Worm (Caenorhabditis elegans) whole organism, late embryonic: ENCODE data around the gene str-246.

Experiments
- C08G9.2 ChIP-seq: sonication (generic microtip); optimal IDR thresholded peaks from 2 replicates; lab custom pipeline; 2016; ENCODE audit warnings: mild to moderate bottlenecking, missing genetic modification characterization, moderate library complexity, missing compliant biosample characterization
- F13H6.1 ChIP-seq: sonication (generic microtip); optimal IDR thresholded peaks from 2 replicates; lab custom pipeline; 2016; ENCODE audit warnings: missing genetic modification characterization, missing compliant biosample characterization
- K09A11.1 ChIP-seq: sonication (generic microtip); optimal IDR thresholded peaks from 2 replicates; lab custom pipeline; 2017; ENCODE audit warnings: antibody characterized with exemption, mild to moderate bottlenecking, missing genetic modification characterization, missing compliant biosample characterization; ENCODE audit not compliant: insufficient read depth
- T23F11.4 ChIP-seq: fragments of 200-800 bp; sonication (Bioruptor generic); optimal IDR thresholded peaks from 2 replicates; lab custom pipeline; 2018; ENCODE audit warnings: mild to moderate bottlenecking, missing genetic modification characterization, missing compliant biosample characterization
- ama-1 ChIP-seq: fragments of 150-350 bp; optimal IDR thresholded peaks from 2 replicates; lab custom pipeline; 2014
- ceh-2 ChIP-seq: sonication (generic microtip); optimal IDR thresholded peaks from 2 replicates; lab custom pipeline; 2016; ENCODE audit warnings: missing genotype, missing genetic modification characterization, missing compliant biosample characterization
- ceh-22 ChIP-seq: sonication (generic microtip); optimal IDR thresholded peaks from 2 replicates; lab custom pipeline; 2017; ENCODE audit warnings: missing biosample characterization, missing genetic modification characterization
- ceh-45 ChIP-seq: fragments of 200-800 bp; sonication (Bioruptor generic); IDR thresholded peaks from 2 replicates; pipeline ENCODE4 v1.3.6; 2022; ENCODE audit warnings: missing genetic modification reagents, missing genetic modification characterization, missing compliant biosample characterization
- ceh-6 ChIP-seq: fragments of 200-800 bp; sonication (Bioruptor generic); optimal IDR thresholded peaks from 2 replicates; lab custom pipeline; 2018; ENCODE audit warnings: mild to moderate bottlenecking, missing genetic modification characterization, missing compliant biosample characterization
- elt-2 ChIP-seq: sonication (generic microtip); optimal IDR thresholded peaks from 2 replicates; lab custom pipeline; 2016; ENCODE audit warnings: missing genetic modification reagents, missing genetic modification characterization, missing compliant biosample characterization
- elt-4 ChIP-seq: sonication (generic microtip); optimal IDR thresholded peaks from 2 replicates; lab custom pipeline; 2016; ENCODE audit warnings: missing genetic modification characterization, missing compliant biosample characterization
- ets-4 ChIP-seq: sonication (generic microtip); optimal IDR thresholded peaks from 2 replicates; lab custom pipeline; 2016; ENCODE audit warnings: missing genetic modification characterization, missing compliant biosample characterization
- eyg-1 ChIP-seq: sonication (generic microtip); optimal IDR thresholded peaks from 2 replicates; lab custom pipeline; 2016; ENCODE audit warnings: missing genotype, missing genetic modification characterization, missing compliant biosample characterization
- fkh-10 ChIP-seq: fragments of 150-350 bp; optimal IDR thresholded peaks from 2 replicates; lab custom pipeline; 2014; ENCODE audit warnings: missing biosample characterization, missing genetic modification reagents, missing genetic modification characterization
- fkh-6 ChIP-seq: sonication (generic microtip); optimal IDR thresholded peaks from 2 replicates; lab custom pipeline; 2016; ENCODE audit warnings: missing genetic modification characterization, missing compliant biosample characterization
- gmeb-2 ChIP-seq: sonication (generic microtip); optimal IDR thresholded peaks from 2 replicates; lab custom pipeline; 2016; ENCODE audit warnings: missing genetic modification characterization, inconsistent platforms, missing compliant biosample characterization
- hlh-13 ChIP-seq: fragments of 200-800 bp; sonication (Bioruptor generic); optimal IDR thresholded peaks from 2 replicates; lab custom pipeline; 2018; ENCODE audit warnings: mild to moderate bottlenecking, missing genetic modification characterization, missing compliant biosample characterization
- hlh-15 ChIP-seq: sonication (generic microtip); optimal IDR thresholded peaks from 2 replicates; lab custom pipeline; 2016; ENCODE audit warnings: missing genetic modification characterization, missing compliant biosample characterization
- hlh-6 ChIP-seq: sonication (generic microtip); optimal IDR thresholded peaks from 2 replicates; lab custom pipeline; 2016; ENCODE audit warnings: missing genotype, missing genetic modification characterization, missing compliant biosample characterization
- hlh-8 ChIP-seq: sonication (generic microtip); optimal IDR thresholded peaks from 2 replicates; lab custom pipeline; 2016; ENCODE audit warnings: missing genotype, missing genetic modification characterization, missing compliant biosample characterization
- lim-6 ChIP-seq: sonication (generic microtip); optimal IDR thresholded peaks from 2 replicates; lab custom pipeline; 2016; ENCODE audit warnings: missing genetic modification characterization, missing compliant biosample characterization
- lin-11 ChIP-seq: fragments of 200-800 bp; sonication (Bioruptor generic); optimal IDR thresholded peaks from 2 replicates; lab custom pipeline; 2018; ENCODE audit warnings: mild to moderate bottlenecking, missing genetic modification characterization, missing compliant biosample characterization
- madf-2 ChIP-seq: sonication (generic microtip); optimal IDR thresholded peaks from 2 replicates; lab custom pipeline; 2017; ENCODE audit warnings: missing genetic modification characterization, missing compliant biosample characterization
- mec-3 ChIP-seq: sonication (generic microtip); optimal IDR thresholded peaks from 2 replicates; lab custom pipeline; 2016; ENCODE audit warnings: borderline replicate concordance, missing genetic modification characterization, missing compliant biosample characterization
- nfya-1 ChIP-seq: sonication (generic microtip); optimal IDR thresholded peaks from 2 replicates; lab custom pipeline; 2017; ENCODE audit warnings: missing genetic modification characterization, mild to moderate bottlenecking, missing compliant biosample characterization, antibody characterized with exemption, moderate library complexity
- nhr-11 ChIP-seq: fragments of 150-350 bp; optimal IDR thresholded peaks from 2 replicates; lab custom pipeline; 2014; ENCODE audit warnings: missing biosample characterization, missing genetic modification characterization
- odd-2 ChIP-seq: sonication (generic microtip); optimal IDR thresholded peaks from 2 replicates; lab custom pipeline; 2017; ENCODE audit warnings: antibody characterized with exemption, mild to moderate bottlenecking, missing genetic modification characterization, missing compliant biosample characterization
- pag-3 ChIP-seq: sonication (generic microtip); optimal IDR thresholded peaks from 2 replicates; lab custom pipeline; 2016; ENCODE audit warnings: missing compliant biosample characterization, missing genetic modification characterization, borderline replicate concordance
- pat-9 ChIP-seq: fragments of 200-800 bp; sonication (Bioruptor generic); optimal IDR thresholded peaks from 2 replicates; lab custom pipeline; 2018; ENCODE audit warnings: mild to moderate bottlenecking, missing genetic modification characterization, moderate library complexity, missing compliant biosample characterization
- pha-2 ChIP-seq: sonication (generic microtip); optimal IDR thresholded peaks from 2 replicates; lab custom pipeline; 2017; ENCODE audit warnings: mild to moderate bottlenecking, missing genetic modification characterization, missing compliant biosample characterization
- pqm-1 ChIP-seq: sonication (generic microtip); optimal IDR thresholded peaks from 2 replicates; lab custom pipeline; 2016; ENCODE audit warnings: missing genetic modification characterization, missing compliant biosample characterization
- pros-1 ChIP-seq: fragments of 150-350 bp; optimal IDR thresholded peaks from 2 replicates; lab custom pipeline; 2014; ENCODE audit warnings: missing biosample characterization, missing genetic modification reagents, missing genetic modification characterization
- sdc-2 ChIP-seq: sonication (generic microtip); optimal IDR thresholded peaks from 2 replicates; lab custom pipeline; 2016; ENCODE audit warnings: missing genotype, missing genetic modification characterization, missing compliant biosample characterization
- sox-2 ChIP-seq: fragments of 200-800 bp; sonication (Bioruptor generic); IDR thresholded peaks from 2 replicates; pipeline ENCODE4 v1.3.6; 2022; ENCODE audit warnings: missing genetic modification reagents, missing genetic modification characterization, missing compliant biosample characterization
- sox-4 ChIP-seq: sonication (generic microtip); optimal IDR thresholded peaks from 2 replicates; lab custom pipeline; 2017; ENCODE audit warnings: mild to moderate bottlenecking, missing genetic modification characterization, inconsistent platforms, missing compliant biosample characterization
- syd-9 ChIP-seq: sonication (generic microtip); optimal IDR thresholded peaks from 2 replicates; lab custom pipeline; 2016; ENCODE audit warnings: mild to moderate bottlenecking, missing genetic modification characterization, moderate library complexity, missing compliant biosample characterization
- tbx-2 ChIP-seq: sonication (generic microtip); optimal IDR thresholded peaks from 2 replicates; lab custom pipeline; 2016; ENCODE audit warnings: missing genetic modification characterization, missing compliant biosample characterization
- ttx-3 ChIP-seq: sonication (generic microtip); optimal IDR thresholded peaks from 2 replicates; lab custom pipeline; 2016; ENCODE audit warnings: missing genetic modification reagents, missing genetic modification characterization, missing compliant biosample characterization
- unc-3 ChIP-seq, 2 experiments: fragments of 200-800 bp in 1 of 2; sonication (Bioruptor generic) in 1 of 2; sonication (generic microtip) in 1 of 2; conservative IDR thresholded peaks in 1 of 2; optimal IDR thresholded peaks in 1 of 2; 2 replicates each; pipeline versions ENCODE4 v1.3.6 to Lab custom; 2016 to 2022; ENCODE audit warnings: missing compliant biosample characterization in 2 of 2, missing genetic modification characterization in 2 of 2, missing genetic modification reagents in 1 of 2
- unc-42 ChIP-seq: sonication (generic microtip); optimal IDR thresholded peaks from 2 replicates; lab custom pipeline; 2016; ENCODE audit warnings: missing genotype, missing genetic modification characterization, missing compliant biosample characterization
- unc-55 ChIP-seq: sonication (generic microtip); optimal IDR thresholded peaks from 2 replicates; lab custom pipeline; 2017; ENCODE audit warnings: missing biosample characterization, missing genetic modification reagents, missing genetic modification characterization
- unc-86 ChIP-seq: sonication (generic microtip); optimal IDR thresholded peaks from 2 replicates; lab custom pipeline; 2016; ENCODE audit warnings: missing genetic modification characterization, missing compliant biosample characterization
- zip-5 ChIP-seq: sonication (generic microtip); optimal IDR thresholded peaks from 2 replicates; lab custom pipeline; 2016; ENCODE audit warnings: missing genetic modification characterization, missing compliant biosample characterization

Gene str-246

DNA sequence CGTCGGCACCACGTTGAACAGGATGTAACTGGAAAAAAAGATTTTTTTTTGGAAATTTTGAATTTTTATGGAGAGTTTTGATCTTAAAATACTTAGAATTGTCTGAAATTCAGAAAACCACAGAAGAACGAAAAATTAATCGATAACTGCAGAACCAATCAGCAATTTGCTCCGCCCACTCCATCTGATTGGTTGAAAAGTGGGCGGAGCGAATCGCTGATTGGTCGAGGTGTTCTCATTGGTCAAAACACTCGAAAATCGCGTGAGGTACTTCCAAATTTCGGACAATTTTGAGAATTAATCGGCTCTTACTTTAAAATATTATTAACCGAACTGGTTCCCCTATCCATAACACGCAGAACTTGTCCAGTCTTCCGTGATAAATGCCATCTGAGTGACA, 18.2 kb downstream of the str-246 start:
- TF ChIP-seq mec-3 (tag; lab: Kevin White, UChicago): no peak
- TF ChIP-seq nfya-1 (tag; lab: Kevin White, UChicago): peak; percentile 74

DNA sequence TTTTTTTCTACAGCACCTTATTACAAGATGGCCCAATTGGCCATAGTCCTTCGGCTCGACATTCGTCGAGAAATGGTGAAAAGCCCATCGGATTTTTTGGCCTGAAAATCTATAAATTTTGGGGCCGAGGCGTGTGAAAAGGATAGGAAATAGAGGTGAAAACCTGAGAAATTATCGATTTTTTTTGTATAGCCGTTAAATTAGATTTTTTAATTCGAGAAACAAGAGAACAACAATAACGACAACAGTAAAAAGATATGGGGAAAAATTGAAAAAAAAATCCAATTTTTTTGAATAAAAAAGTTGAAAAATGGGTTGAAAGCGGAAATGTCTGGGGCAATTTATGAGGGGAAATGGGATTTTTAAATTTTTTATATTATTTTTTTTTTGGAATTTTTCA, 22.4 kb downstream of the str-246 start, which contains the start of gene hmt-1:
hmt-1 (minus strand) TSS at position 101 of the 400 bp plus-strand sequence.
- no peak for TF ChIP-seq ama-1 (lab: Kevin White, UChicago)
- no peak for TF ChIP-seq unc-86 (tag; lab: Kevin White, UChicago)
- TF ChIP-seq mec-3 (tag; lab: Kevin White, UChicago): no peak
- TF ChIP-seq ets-4 (tag; lab: Kevin White, UChicago): no peak
- TF ChIP-seq unc-42 (tag; lab: Kevin White, UChicago): no peak
- TF ChIP-seq syd-9 (tag; lab: Kevin White, UChicago): no peak
- no peak for TF ChIP-seq elt-4 (tag; lab: Kevin White, UChicago)

DNA sequence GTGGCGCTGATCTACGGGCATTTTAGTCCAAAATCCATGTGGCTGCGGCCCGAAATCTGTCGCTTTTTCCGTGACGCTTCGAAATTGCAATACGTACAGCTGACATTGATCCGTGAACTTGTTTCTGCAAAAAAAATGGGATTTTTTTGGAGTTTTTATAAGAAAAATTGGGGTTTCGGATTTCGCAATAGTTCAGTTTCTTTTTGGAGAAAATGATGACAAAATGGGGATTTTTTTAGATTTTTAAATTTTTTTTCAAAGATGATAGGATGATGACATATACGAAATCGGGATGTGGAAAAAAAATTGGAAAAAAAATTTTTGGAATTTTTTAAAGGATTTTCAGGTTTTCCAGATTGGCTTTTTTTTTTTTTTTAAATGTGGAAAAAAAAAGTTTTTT, 23.7 kb downstream of the str-246 start:
- TF ChIP-seq ttx-3 (tag; lab: Kevin White, UChicago) (no peak), hlh-15 (tag; lab: Kevin White, UChicago) (no peak), madf-2 (tag; lab: Kevin White, UChicago) (no peak)

DNA sequence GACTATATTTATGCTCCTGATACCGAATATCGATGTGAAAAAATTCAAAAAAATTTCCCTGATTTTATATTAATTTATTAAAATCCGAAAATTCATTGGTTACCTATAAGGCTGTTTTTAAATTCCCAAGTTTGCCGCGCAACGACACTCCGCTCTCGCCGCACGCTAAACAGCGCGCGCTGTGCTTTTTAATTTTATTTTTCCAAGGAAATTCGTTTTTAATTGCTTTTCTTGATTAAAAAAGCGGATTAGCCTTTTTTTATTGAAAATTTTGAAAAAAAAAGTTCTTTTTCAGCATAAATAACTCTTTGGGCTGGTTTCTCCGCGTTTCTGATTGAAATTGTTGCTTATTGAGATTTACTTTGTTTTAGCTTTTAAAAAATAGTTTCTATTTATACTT, 29.8 kb downstream of the str-246 start:
- TF ChIP-seq nfya-1 (tag; lab: Kevin White, UChicago): no peak

DNA sequence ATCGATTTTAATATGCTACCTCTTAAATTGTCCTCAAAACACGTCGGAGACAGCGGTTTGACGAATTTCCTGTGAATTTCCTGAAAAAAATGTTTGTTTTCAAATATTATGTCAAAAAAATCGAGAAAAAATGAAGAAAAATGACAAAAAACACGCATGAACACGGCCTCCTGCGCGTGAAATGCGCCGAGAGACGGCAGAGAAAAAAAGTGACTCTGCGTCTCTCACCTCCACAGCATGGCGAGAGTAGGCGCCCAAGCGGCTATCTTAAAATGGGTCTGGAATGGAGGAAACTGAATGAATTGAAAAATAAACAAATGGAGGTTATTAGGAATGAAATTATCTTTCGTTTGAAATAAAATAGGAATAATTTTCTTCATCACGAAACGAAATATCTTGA, 33.3 kb downstream of the str-246 start:
- TF ChIP-seq eyg-1 (tag; lab: Kevin White, UChicago) (no peak), ceh-22 (no peak), hlh-13 (no peak), ceh-2 (tag; lab: Kevin White, UChicago) (no peak), ceh-6 (GFP tag; lab: Kevin White, UChicago) (no peak), tbx-2 (tag; lab: Kevin White, UChicago) (peak; percentile 5), gmeb-2 (no peak), sox-4 (no peak), odd-2 (tag; lab: Kevin White, UChicago) (no peak), hlh-8 (no peak), lin-11 (tag; lab: Kevin White, UChicago) (no peak), nhr-11 (tag; lab: Kevin White, UChicago) (no peak), elt-2 (tag; lab: Kevin White, UChicago) (no peak), unc-55 (GFP tag; lab: Kevin White, UChicago) (no peak), pqm-1 (tag; lab: Kevin White, UChicago) (no peak), unc-3 (GFP tag; conservative IDR thresholded peaks at IDR 0.05; lab: Robert Waterston, UW) (no peak), unc-3 (tag; optimal IDR thresholded peaks at IDR 0.05; lab: Kevin White, UChicago) (no peak), C08G9.2 (tag; lab: Kevin White, UChicago) (peak; percentile 6), syd-9 (tag; lab: Kevin White, UChicago) (no peak), pros-1 (tag; lab: Kevin White, UChicago) (no peak), elt-4 (tag; lab: Kevin White, UChicago) (no peak), madf-2 (tag; lab: Kevin White, UChicago) (no peak), ceh-45 (GFP tag; lab: Robert Waterston, UW) (no peak), fkh-6 (no peak), pag-3 (tag; lab: Kevin White, UChicago) (no peak), lim-6 (tag; lab: Kevin White, UChicago) (no peak), zip-5 (tag; lab: Kevin White, UChicago) (no peak), pat-9 (no peak), sdc-2 (no peak), hlh-6 (tag; lab: Kevin White, UChicago) (no peak), pha-2 (peak; percentile 15), T23F11.4 (no peak), mec-3 (tag; lab: Kevin White, UChicago) (no peak), F13H6.1 (tag; lab: Kevin White, UChicago) (no peak), unc-86 (tag; lab: Kevin White, UChicago) (peak; percentile 13), fkh-10 (no peak), sox-2 (GFP tag; lab: Robert Waterston, UW) (no peak), K09A11.1 (tag; lab: Kevin White, UChicago) (no peak), hlh-15 (tag; lab: Kevin White, UChicago) (no peak)
